Fruit fly (Drosophila melanogaster) whole organism, embryonic: Measurements from ENCODE around the gene dbe.

Experiments used
- Antp ChIP-seq: fragments of 200-800 bp; sonication (Bioruptor generic); optimal IDR thresholded peaks from 3 replicates; lab custom pipeline; 2016; ENCODE audit warnings: missing biosample characterization, missing genetic modification characterization
- B-H2 ChIP-seq: fragments of 200-800 bp; sonication (Bioruptor generic); optimal IDR thresholded peaks from 2 replicates; lab custom pipeline; 2018; ENCODE audit warnings: missing biosample characterization, mild to moderate bottlenecking, missing genetic modification characterization
- Bgb ChIP-seq: fragments of 200-800 bp; sonication (Bioruptor generic); IDR thresholded peaks from 2 replicates; pipeline ENCODE4 v1.3.6; 2022; ENCODE audit warnings: missing biosample characterization, missing genetic modification characterization; ENCODE audit not compliant: partially characterized antibody
- Blimp-1 ChIP-seq: fragments of 200-800 bp; sonication (Bioruptor generic); optimal IDR thresholded peaks from 3 replicates; lab custom pipeline; 2018; ENCODE audit warnings: missing biosample characterization, missing genetic modification characterization, mild to moderate bottlenecking, moderate library complexity, missing genetic modification reagents
- Bteb2 ChIP-seq: fragments of 200-800 bp; sonication (Bioruptor generic); optimal IDR thresholded peaks from 2 replicates; lab custom pipeline; 2016; ENCODE audit warnings: missing biosample characterization, missing genetic modification characterization
- CG12155 ChIP-seq: fragments of 200-800 bp; sonication (Bioruptor generic); optimal IDR thresholded peaks from 3 replicates; lab custom pipeline; 2016; ENCODE audit warnings: missing biosample characterization, missing genetic modification characterization
- CG12219 ChIP-seq: fragments of 200-800 bp; sonication (Bioruptor generic); optimal IDR thresholded peaks from 3 replicates; lab custom pipeline; 2018; ENCODE audit warnings: missing biosample characterization, mild to moderate bottlenecking, missing genetic modification characterization
- CG12236 ChIP-seq: fragments of 200-800 bp; sonication (Bioruptor generic); optimal IDR thresholded peaks from 2 replicates; lab custom pipeline; 2016; ENCODE audit warnings: missing biosample characterization, missing genetic modification characterization
- CG1233 ChIP-seq: fragments of 200-800 bp; sonication (Bioruptor generic); optimal IDR thresholded peaks from 4 replicates; lab custom pipeline; 2018; ENCODE audit warnings: missing biosample characterization, mild to moderate bottlenecking, missing genetic modification characterization
- CG14710 ChIP-seq: fragments of 200-800 bp; sonication (Bioruptor generic); optimal IDR thresholded peaks from 3 replicates; lab custom pipeline; 2019; ENCODE audit warnings: missing biosample characterization, mild to moderate bottlenecking, missing genetic modification characterization, moderate library complexity
- CG15011 ChIP-seq: fragments of 200-800 bp; sonication (Bioruptor generic); optimal IDR thresholded peaks from 3 replicates; lab custom pipeline; 2018; ENCODE audit warnings: missing biosample characterization, mild to moderate bottlenecking, missing genetic modification characterization
- CG15073 ChIP-seq: fragments of 200-800 bp; sonication (Bioruptor generic); optimal IDR thresholded peaks from 2 replicates; lab custom pipeline; 2016; ENCODE audit warnings: missing biosample characterization, missing genetic modification characterization
- CG15479 ChIP-seq: fragments of 200-800 bp; sonication (Bioruptor generic); optimal IDR thresholded peaks from 3 replicates; lab custom pipeline; 2019; ENCODE audit warnings: missing biosample characterization, mild to moderate bottlenecking, missing genetic modification characterization, moderate library complexity
- CG15696 ChIP-seq: fragments of 200-800 bp; sonication (Bioruptor generic); optimal IDR thresholded peaks from 2 replicates; lab custom pipeline; 2019; ENCODE audit warnings: missing biosample characterization, mild to moderate bottlenecking, missing genetic modification characterization, moderate library complexity
- CG16779 ChIP-seq: fragments of 200-800 bp; sonication (Bioruptor generic); IDR thresholded peaks from 2 replicates; pipeline ENCODE4 v1.3.6; 2022; ENCODE audit warnings: missing biosample characterization, missing genetic modification characterization
- CG16813 ChIP-seq: fragments of 200-800 bp; sonication (Bioruptor generic); IDR thresholded peaks from 3 replicates; pipeline ENCODE4 v1.3.6; 2022; ENCODE audit warnings: missing biosample characterization, missing genetic modification characterization; ENCODE audit not compliant: partially characterized antibody
- CG17802 ChIP-seq: fragments of 200-800 bp; sonication (Bioruptor generic); optimal IDR thresholded peaks from 2 replicates; lab custom pipeline; 2018; ENCODE audit warnings: missing biosample characterization, mild to moderate bottlenecking, missing genetic modification characterization, moderate library complexity
- CG18619 ChIP-seq: fragments of 200-800 bp; sonication (Bioruptor generic); optimal IDR thresholded peaks from 3 replicates; lab custom pipeline; 2017; ENCODE audit warnings: missing biosample characterization, mild to moderate bottlenecking, missing genetic modification characterization
- CG2120 ChIP-seq: fragments of 200-800 bp; sonication (Bioruptor generic); optimal IDR thresholded peaks from 3 replicates; lab custom pipeline; 2016; ENCODE audit warnings: missing biosample characterization, missing genetic modification characterization
- CG3163 ChIP-seq: fragments of 200-800 bp; sonication (Bioruptor generic); optimal IDR thresholded peaks from 3 replicates; lab custom pipeline; 2016; ENCODE audit warnings: missing biosample characterization, missing genetic modification characterization
- CG3281 ChIP-seq: fragments of 200-800 bp; sonication (Bioruptor generic); optimal IDR thresholded peaks from 3 replicates; lab custom pipeline; 2017; ENCODE audit warnings: missing biosample characterization, mild to moderate bottlenecking, missing genetic modification characterization
- CG3407 ChIP-seq: fragments of 200-800 bp; sonication (Bioruptor generic); optimal IDR thresholded peaks from 2 replicates; lab custom pipeline; 2018; ENCODE audit warnings: missing biosample characterization, mild to moderate bottlenecking, missing genetic modification characterization
- CG5180 ChIP-seq: fragments of 200-800 bp; sonication (Bioruptor generic); optimal IDR thresholded peaks from 3 replicates; lab custom pipeline; 2017; ENCODE audit warnings: missing biosample characterization, missing genetic modification characterization, mild to moderate bottlenecking, moderate library complexity, missing genetic modification reagents
- CG6765 ChIP-seq: fragments of 200-800 bp; sonication (Bioruptor generic); optimal IDR thresholded peaks from 3 replicates; lab custom pipeline; 2017; ENCODE audit warnings: missing biosample characterization, mild to moderate bottlenecking, missing genetic modification characterization
- D ChIP-seq, 2 experiments: fragments of 200-800 bp in 1 of 2; fragments of >200 bp in 1 of 2; sonication (Bioruptor generic) in 1 of 2; optimal IDR thresholded peaks; 2 replicates in 1 of 2; 3 replicates in 1 of 2; lab custom pipeline; 2017; ENCODE audit warnings: mild to moderate bottlenecking in 1 of 2, missing biosample characterization in 1 of 2, missing genetic modification characterization in 1 of 2, missing genetic modification reagents in 1 of 2
- Deaf1 ChIP-seq: fragments of 200-800 bp; optimal IDR thresholded peaks from 3 replicates; lab custom pipeline; 2019; ENCODE audit warnings: missing biosample characterization, mild to moderate bottlenecking, missing genetic modification characterization, moderate library complexity
- Mes4 ChIP-seq: fragments of 200-800 bp; sonication (Bioruptor generic); optimal IDR thresholded peaks from 2 replicates; lab custom pipeline; 2016; ENCODE audit warnings: missing biosample characterization, missing genetic modification characterization
- Nf-YC ChIP-seq: fragments of 200-800 bp; optimal IDR thresholded peaks from 3 replicates; lab custom pipeline; 2019; ENCODE audit warnings: missing biosample characterization, mild to moderate bottlenecking, missing genetic modification characterization, moderate library complexity
- NfI ChIP-seq: fragments of 200-800 bp; sonication (Bioruptor generic); optimal IDR thresholded peaks from 3 replicates; lab custom pipeline; 2018; ENCODE audit warnings: missing biosample characterization, mild to moderate bottlenecking, missing genetic modification characterization, moderate library complexity
- Trl ChIP-seq, 3 experiments: fragments of >200 bp in 2 of 3; fragments of 200-800 bp in 1 of 3; sonication (Bioruptor generic) in 1 of 3; optimal IDR thresholded peaks; 2 replicates in 1 of 3; 3 replicates in 2 of 3; lab custom pipeline; 2016 to 2017; ENCODE audit warnings: missing biosample characterization in 1 of 3, missing genetic modification characterization in 1 of 3
- bbx ChIP-seq: fragments of 200-800 bp; sonication (Bioruptor generic); IDR thresholded peaks from 2 replicates; pipeline ENCODE4 v1.3.6; 2022; ENCODE audit warnings: missing biosample characterization, missing genetic modification characterization; ENCODE audit not compliant: partially characterized antibody
- bcd ChIP-seq: fragments of 200-800 bp; sonication (Bioruptor generic); optimal IDR thresholded peaks from 2 replicates; lab custom pipeline; 2017; ENCODE audit warnings: missing biosample characterization, mild to moderate bottlenecking, missing genetic modification characterization
- da ChIP-seq: fragments of 200-800 bp; sonication (Bioruptor generic); optimal IDR thresholded peaks from 2 replicates; lab custom pipeline; 2016; ENCODE audit warnings: missing biosample characterization, missing genetic modification characterization
- dmrt99B ChIP-seq: fragments of 200-800 bp; sonication (Bioruptor generic); optimal IDR thresholded peaks from 2 replicates; lab custom pipeline; 2018; ENCODE audit warnings: missing biosample characterization, mild to moderate bottlenecking, missing genetic modification characterization, moderate library complexity
- gfzf ChIP-seq: fragments of 200-800 bp; sonication (Bioruptor generic); optimal IDR thresholded peaks from 2 replicates; lab custom pipeline; 2016; ENCODE audit warnings: missing biosample characterization, mild to moderate bottlenecking, missing genetic modification characterization, moderate library complexity
- hbn ChIP-seq: fragments of 200-800 bp; sonication (Bioruptor generic); IDR thresholded peaks from 2 replicates; pipeline ENCODE4 v1.3.6; 2022; ENCODE audit warnings: missing biosample characterization, missing genetic modification characterization; ENCODE audit not compliant: partially characterized antibody
- jigr1 ChIP-seq: fragments of 200-800 bp; sonication (Bioruptor generic); IDR thresholded peaks from 3 replicates; pipeline ENCODE4 v1.3.6; 2022; ENCODE audit warnings: missing biosample characterization, missing genetic modification characterization
- lbe ChIP-seq: fragments of 200-800 bp; sonication (Bioruptor generic); optimal IDR thresholded peaks from 2 replicates; lab custom pipeline; 2016; ENCODE audit warnings: missing biosample characterization, mild to moderate bottlenecking, missing genetic modification characterization
- mam ChIP-seq: fragments of 200-800 bp; sonication (Bioruptor generic); optimal IDR thresholded peaks from 3 replicates; lab custom pipeline; 2016; ENCODE audit warnings: missing biosample characterization, missing genetic modification characterization
- mirr ChIP-seq: fragments of 200-800 bp; sonication (Bioruptor generic); optimal IDR thresholded peaks from 3 replicates; lab custom pipeline; 2018; ENCODE audit warnings: missing biosample characterization, mild to moderate bottlenecking, missing genetic modification characterization
- pfk ChIP-seq: fragments of 200-800 bp; sonication (Bioruptor generic); optimal IDR thresholded peaks from 2 replicates; lab custom pipeline; 2018; ENCODE audit warnings: missing biosample characterization, mild to moderate bottlenecking, missing genetic modification characterization, moderate library complexity
- run ChIP-seq: fragments of 200-800 bp; sonication (Bioruptor generic); optimal IDR thresholded peaks from 3 replicates; lab custom pipeline; 2018; ENCODE audit warnings: missing biosample characterization, mild to moderate bottlenecking, missing genetic modification characterization
- sob ChIP-seq: fragments of 200-800 bp; sonication (Bioruptor generic); IDR thresholded peaks from 2 replicates; pipeline ENCODE4 v1.3.6; 2022; ENCODE audit warnings: missing biosample characterization, missing genetic modification characterization
- tio ChIP-seq: fragments of 200-800 bp; sonication (Bioruptor generic); optimal IDR thresholded peaks from 2 replicates; lab custom pipeline; 2017; ENCODE audit warnings: missing biosample characterization, missing genetic modification characterization, inconsistent platforms
- toy ChIP-seq: fragments of 200-800 bp; sonication (Bioruptor generic); IDR thresholded peaks from 2 replicates; pipeline ENCODE4 v1.3.6; 2022; ENCODE audit warnings: missing biosample characterization, missing genetic modification characterization
- twi ChIP-seq: fragments of 200-800 bp; optimal IDR thresholded peaks from 2 replicates; lab custom pipeline; 2019; ENCODE audit warnings: missing biosample characterization, mild to moderate bottlenecking, missing genetic modification characterization, moderate library complexity
- zen ChIP-seq: fragments of 200-800 bp; sonication (Bioruptor generic); optimal IDR thresholded peaks from 3 replicates; lab custom pipeline; 2018; ENCODE audit warnings: missing biosample characterization, mild to moderate bottlenecking, missing genetic modification characterization, moderate library complexity

Gene dbe

DNA sequence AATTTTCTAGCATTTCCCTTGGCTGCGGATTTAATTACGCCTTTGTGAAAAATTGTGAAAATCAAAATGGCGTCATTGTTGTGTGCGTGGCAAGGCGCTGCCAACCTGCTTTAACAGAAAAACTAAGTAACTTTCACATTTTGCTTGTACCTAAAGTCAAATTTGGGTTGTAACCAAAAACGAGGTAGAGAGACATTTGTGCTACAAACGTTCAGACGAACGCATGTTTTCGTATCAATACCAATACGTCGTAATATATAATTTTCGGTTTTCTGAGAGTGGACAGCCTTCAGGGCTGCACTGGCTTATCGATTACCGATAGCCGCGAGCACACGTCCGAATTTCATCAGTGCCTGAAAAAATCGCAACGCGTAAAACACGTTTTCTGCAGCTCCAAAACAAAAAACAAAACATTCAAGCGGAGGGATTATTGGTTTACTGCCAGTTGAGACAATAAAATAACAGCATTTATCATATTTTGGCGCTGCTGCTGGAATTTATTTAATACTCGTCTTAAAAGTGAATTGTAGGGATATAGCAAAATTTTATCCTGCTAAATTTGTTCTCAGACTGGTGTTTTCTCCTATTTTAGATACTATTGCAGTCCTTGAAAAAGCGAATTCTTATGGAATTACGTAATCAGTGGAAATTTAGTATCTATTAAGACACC, 1.2 kb upstream of the dbe start (continued):
- TF ChIP-seq D (optimal IDR thresholded peaks at IDR 0.05; lab: Kevin White, UChicago) (no peak), D (GFP tag; optimal IDR thresholded peaks at IDR 0.05; lab: Kevin White, UChicago) (peak; percentile 41), CG16779 (GFP tag; lab: Robert Waterston, UW) (no peak), hbn (no peak), zen (tag; lab: Kevin White, UChicago) (peak; percentile 34), CG17802 (tag; lab: Kevin White, UChicago) (no peak), run (tag; lab: Kevin White, UChicago) (no peak), Nf-YC (peak; percentile 49), CG3281 (GFP tag; lab: Kevin White, UChicago) (peak; percentile 57), Bteb2 (peak; percentile 52), CG15696 (tag; lab: Kevin White, UChicago) (peak; percentile 51), sob (peak; percentile 80), jigr1 (GFP tag; lab: Robert Waterston, UW) (no peak), CG3407 (GFP tag; lab: Kevin White, UChicago) (peak; percentile 44), Antp (GFP tag; lab: Kevin White, UChicago) (peak; percentile 76), CG12219 (peak; percentile 62), tio (GFP tag; lab: Kevin White, UChicago) (no peak), toy (no peak), CG12155 (GFP tag; lab: Kevin White, UChicago) (peak; percentile 56), CG5180 (GFP tag; lab: Kevin White, UChicago) (no peak), twi (tag; lab: Kevin White, UChicago) (no peak), CG15073 (GFP tag; lab: Kevin White, UChicago) (peak; percentile 15), da (no peak), mam (GFP tag; lab: Kevin White, UChicago) (peak; percentile 85), Deaf1 (peak; percentile 16), CG15011 (peak; percentile 64), NfI (GFP tag; lab: Kevin White, UChicago) (peak; percentile 61), CG16813 (GFP tag; lab: Robert Waterston, UW) (peak; percentile 37; the same call in 1 of the 3 replicates), Trl (optimal IDR thresholded peaks at IDR 0.05; lab: Kevin White, UChicago) (no peak), Trl (GFP tag; optimal IDR thresholded peaks at IDR 0.05; lab: Kevin White, UChicago) (peak; percentile 81), CG2120 (GFP tag; lab: Kevin White, UChicago) (peak; percentile 82), pfk (GFP tag; lab: Kevin White, UChicago) (no peak), CG1233 (GFP tag; lab: Kevin White, UChicago) (peak; percentile 47), CG15479 (no peak), dmrt99B (tag; lab: Kevin White, UChicago) (peak; percentile 61), CG12236 (peak; percentile 38), B-H2 (peak; percentile 11), lbe (GFP tag; lab: Kevin White, UChicago) (no peak), CG6765 (GFP tag; lab: Kevin White, UChicago) (peak; percentile 67), bcd (GFP tag; lab: Kevin White, UChicago) (peak; percentile 67), Blimp-1 (GFP tag; lab: Kevin White, UChicago) (peak; percentile 61), Mes4 (GFP tag; lab: Kevin White, UChicago) (peak; percentile 68), CG3163 (GFP tag; lab: Kevin White, UChicago) (peak; percentile 50), CG18619 (GFP tag; lab: Kevin White, UChicago) (peak; percentile 64), Bgb (GFP tag; lab: Robert Waterston, UW) (peak; percentile 28; the same call in 1 of the 2 replicates), CG14710 (tag; lab: Kevin White, UChicago) (peak; percentile 39), bbx (GFP tag; lab: Robert Waterston, UW) (no peak; the same call in 1 of the 2 replicates), gfzf (no peak), mirr (GFP tag; lab: Kevin White, UChicago) (no peak)
